Worm (Caenorhabditis elegans): Measurements from ENCODE around the gene hpo-34.
A peak's percentile ranks its signal among the peaks of the same experiment; 100 is the strongest.

The hpo-34 gene

ce11 chrX:11478758-11479157, 40.1 kb downstream of the hpo-34 start:
- TF ChIP-seq hlh-30 (tag; optimal IDR thresholded peaks at IDR 0.05; ENCODE audit: insufficient read depth) (peak; percentile 87), aly-2 (tag; optimal IDR thresholded peaks at IDR 0.05) (no peak), hmg-1.1 (GFP tag; IDR thresholded peaks at IDR 0.05) (no peak), nhr-10 (tag; optimal IDR thresholded peaks at IDR 0.05) (peak; percentile 4), F26F4.8 (GFP tag; conservative IDR thresholded peaks at IDR 0.05) (no peak), T26A8.4 (GFP tag; IDR thresholded peaks at IDR 0.05) (no peak), cey-2 (tag; optimal IDR thresholded peaks at IDR 0.05; ENCODE audit: borderline replicate concordance, insufficient read depth) (no peak), php-3 (GFP tag; IDR thresholded peaks at IDR 0.05) (no peak), daf-16 (GFP tag; optimal IDR thresholded peaks at IDR 0.05) (no peak), daf-16 (tag; optimal IDR thresholded peaks at IDR 0.05) (no peak), fkh-10 (GFP tag; optimal IDR thresholded peaks at IDR 0.05) (no peak), spr-1 (tag; optimal IDR thresholded peaks at IDR 0.05) (no peak), lir-3 (tag; optimal IDR thresholded peaks at IDR 0.05) (no peak), daf-19 (GFP tag; conservative IDR thresholded peaks at IDR 0.05) (no peak), gei-8 (GFP tag; optimal IDR thresholded peaks at IDR 0.05) (no peak), ceh-82 (tag; optimal IDR thresholded peaks at IDR 0.05) (no peak), nhr-48 (tag; optimal IDR thresholded peaks at IDR 0.05) (peak; percentile 14), saeg-2 (GFP tag; IDR thresholded peaks at IDR 0.05) (no peak), nhr-28 (tag; optimal IDR thresholded peaks at IDR 0.05) (peak; percentile 55), dmd-8 (GFP tag; IDR thresholded peaks at IDR 0.05) (no peak), madf-5 (GFP tag; IDR thresholded peaks at IDR 0.05) (no peak), lin-38 (GFP tag; IDR thresholded peaks at IDR 0.05) (no peak), attf-4 (tag; optimal IDR thresholded peaks at IDR 0.05) (no peak), snpc-4 (tag; optimal IDR thresholded peaks at IDR 0.05) (no peak), Y75B8A.6 (GFP tag; IDR thresholded peaks at IDR 0.05) (no peak), unc-62 (GFP tag; optimal IDR thresholded peaks at IDR 0.05 in 1 of 2) (peak in 1 of 2 experiments; percentile 99), unc-62 (tag; optimal IDR thresholded peaks at IDR 0.05) (no peak), tag-97 (GFP tag; IDR thresholded peaks at IDR 0.05) (no peak), Y105C5A.15 (GFP tag; IDR thresholded peaks at IDR 0.05) (no peak), egl-27 (tag; optimal IDR thresholded peaks at IDR 0.05) (no peak), ceh-62 (tag; optimal IDR thresholded peaks at IDR 0.05) (no peak), Y48G9A.11 (GFP tag; IDR thresholded peaks at IDR 0.05) (no peak), aha-1 (tag) (peak; percentile 88), ama-1 (optimal IDR thresholded peaks at IDR 0.05) (peak; percentile 1), Y5F2A.4 (GFP tag; optimal IDR thresholded peaks at IDR 0.05) (no peak), T20F7.1 (GFP tag; optimal IDR thresholded peaks at IDR 0.05) (no peak), hlh-11 (tag; optimal IDR thresholded peaks at IDR 0.05) (peak; percentile 42), F37D6.2 (tag; optimal IDR thresholded peaks at IDR 0.05) (no peak), ctbp-1 (GFP tag; IDR thresholded peaks at IDR 0.05) (no peak), duxl-1 (tag; optimal IDR thresholded peaks at IDR 0.05; ENCODE audit: poor library complexity) (no peak), skn-1 (tag; optimal IDR thresholded peaks at IDR 0.05) (no peak), ces-1 (GFP tag; optimal IDR thresholded peaks at IDR 0.05) (no peak), dmd-6 (GFP tag; IDR thresholded peaks at IDR 0.05) (peak; percentile 10; the same call in 1 of the 2 replicates), mxl-3 (GFP tag; optimal IDR thresholded peaks at IDR 0.05) (no peak), dpl-1 (GFP tag; optimal IDR thresholded peaks at IDR 0.05) (no peak), lim-7 (GFP tag; IDR thresholded peaks at IDR 0.05) (no peak), ZK337.2 (GFP tag; IDR thresholded peaks at IDR 0.05) (no peak), tra-1 (GFP tag; IDR thresholded peaks at IDR 0.05) (no peak), zip-2 (tag; optimal IDR thresholded peaks at IDR 0.05) (no peak), mep-1 (tag; optimal IDR thresholded peaks at IDR 0.05) (peak; percentile 52), nhr-6 (tag; optimal IDR thresholded peaks at IDR 0.05) (no peak), pqm-1 (tag; optimal IDR thresholded peaks at IDR 0.05) (no peak), ZK546.5 (tag; optimal IDR thresholded peaks at IDR 0.05) (no peak), ceh-20 (GFP tag; IDR thresholded peaks at IDR 0.05) (peak; percentile 13; the same call in 1 of the 2 replicates)

Measured in whole organism, L4 larva.